Worm (Caenorhabditis elegans) whole organism, late embryonic: ENCODE measurements around the gene spe-27.

ENCODE experiments used
- Y22D7AL.16 ChIP-seq: sonication (generic microtip); optimal IDR thresholded peaks from 2 replicates; lab custom pipeline; 2016; ENCODE audit warnings: missing genetic modification characterization, missing compliant biosample characterization
- ama-1 ChIP-seq: fragments of 150-350 bp; optimal IDR thresholded peaks from 2 replicates; lab custom pipeline; 2014
- ceh-14 ChIP-seq: sonication (generic microtip); optimal IDR thresholded peaks from 2 replicates; lab custom pipeline; 2016; ENCODE audit warnings: missing genotype, missing genetic modification characterization, missing compliant biosample characterization
- ceh-45 ChIP-seq: fragments of 200-800 bp; sonication (Bioruptor generic); IDR thresholded peaks from 2 replicates; pipeline ENCODE4 v1.3.6; 2022; ENCODE audit warnings: missing genetic modification reagents, missing genetic modification characterization, missing compliant biosample characterization
- ceh-48 ChIP-seq: sonication (generic microtip); optimal IDR thresholded peaks from 2 replicates; lab custom pipeline; 2016; ENCODE audit warnings: missing genetic modification characterization, inconsistent platforms, missing compliant biosample characterization
- ceh-9 ChIP-seq: sonication (generic microtip); optimal IDR thresholded peaks from 2 replicates; lab custom pipeline; 2016; ENCODE audit warnings: mild to moderate bottlenecking, missing genetic modification characterization, inconsistent platforms, missing compliant biosample characterization
- dmd-4 ChIP-seq: sonication (generic microtip); optimal IDR thresholded peaks from 2 replicates; lab custom pipeline; 2016; ENCODE audit warnings: borderline replicate concordance, missing genetic modification characterization, missing compliant biosample characterization
- elt-2 ChIP-seq: sonication (generic microtip); optimal IDR thresholded peaks from 2 replicates; lab custom pipeline; 2016; ENCODE audit warnings: missing genetic modification reagents, missing genetic modification characterization, missing compliant biosample characterization
- gmeb-2 ChIP-seq: sonication (generic microtip); optimal IDR thresholded peaks from 2 replicates; lab custom pipeline; 2016; ENCODE audit warnings: missing genetic modification characterization, inconsistent platforms, missing compliant biosample characterization
- nfya-1 ChIP-seq: sonication (generic microtip); optimal IDR thresholded peaks from 2 replicates; lab custom pipeline; 2017; ENCODE audit warnings: missing genetic modification characterization, mild to moderate bottlenecking, missing compliant biosample characterization, antibody characterized with exemption, moderate library complexity
- pag-3 ChIP-seq: sonication (generic microtip); optimal IDR thresholded peaks from 2 replicates; lab custom pipeline; 2016; ENCODE audit warnings: missing compliant biosample characterization, missing genetic modification characterization, borderline replicate concordance
- pax-1 ChIP-seq: fragments of 150-350 bp; optimal IDR thresholded peaks from 2 replicates; lab custom pipeline; 2014; ENCODE audit warnings: missing biosample characterization, missing genetic modification characterization
- pqm-1 ChIP-seq: sonication (generic microtip); optimal IDR thresholded peaks from 2 replicates; lab custom pipeline; 2016; ENCODE audit warnings: missing genetic modification characterization, missing compliant biosample characterization
- tbx-2 ChIP-seq: sonication (generic microtip); optimal IDR thresholded peaks from 2 replicates; lab custom pipeline; 2016; ENCODE audit warnings: missing genetic modification characterization, missing compliant biosample characterization

ce11 chrIV:5817459-5817858 is 48.3 kb downstream of the spe-27 start:
- TF ChIP-seq ceh-9 (tag; lab: Kevin White, UChicago), result no peak
- TF ChIP-seq Y22D7AL.16 (tag; lab: Kevin White, UChicago), result no peak
- TF ChIP-seq ama-1 (lab: Kevin White, UChicago), result no peak
- TF ChIP-seq dmd-4 (tag; lab: Kevin White, UChicago), result no peak
- TF ChIP-seq pax-1 (tag; lab: Kevin White, UChicago), result no peak
- TF ChIP-seq nfya-1 (tag; lab: Kevin White, UChicago), result peak; percentile 47
- no peak for TF ChIP-seq ceh-48 (tag; lab: Kevin White, UChicago)
- no peak for TF ChIP-seq pag-3 (tag; lab: Kevin White, UChicago)
- no peak for TF ChIP-seq tbx-2
- peak; percentile 64 for TF ChIP-seq elt-2
- no peak for TF ChIP-seq pqm-1 (tag; lab: Kevin White, UChicago)
- no peak for TF ChIP-seq gmeb-2
- TF ChIP-seq ceh-14 (tag; lab: Kevin White, UChicago), result no peak
- TF ChIP-seq ceh-45, result no peak
